Fruit fly (Drosophila melanogaster) S2 (cell line): ENCODE results near the gene CG42759.

Source experiments
- CG8478 ChIP-seq: fragments of >200 bp; optimal IDR thresholded peaks from 2 replicates; lab custom pipeline; 2018
- CTCF ChIP-seq, 2 experiments: fragments of >200 bp; optimal IDR thresholded peaks; 2 replicates each; lab custom pipeline; 2018

- TF ChIP-seq CG8478 (lab: Kevin White, UChicago) (no peak), CTCF (optimal IDR thresholded peaks at IDR 0.05; lab: Kevin White, UChicago) (no peak)
Observed at dm6 chr3R:10119592-10119991, 23.3 kb upstream of the CG42759 start.
